Worm (Caenorhabditis elegans) whole organism, L1 larva: ENCODE results near the gene T21E8.5.
A peak's percentile ranks its signal among the peaks of the same experiment; 100 is the strongest.

ENCODE experiments used
- C34B4.2 ChIP-seq: sonication (generic microtip); optimal IDR thresholded peaks from 2 replicates; lab custom pipeline; 2017; ENCODE audit warnings: mild to moderate bottlenecking, missing genetic modification characterization, missing compliant biosample characterization
- Y116A8C.19 ChIP-seq: sonication (generic microtip); optimal IDR thresholded peaks from 2 replicates; lab custom pipeline; 2016; ENCODE audit warnings: missing compliant biosample characterization, missing genetic modification characterization, borderline replicate concordance
- alr-1 ChIP-seq: fragments of 200-800 bp; sonication (Bioruptor generic); optimal IDR thresholded peaks from 2 replicates; lab custom pipeline; 2018; ENCODE audit warnings: borderline replicate concordance, mild to moderate bottlenecking, missing genetic modification characterization, missing compliant biosample characterization
- ama-1 ChIP-seq: fragments of 150-350 bp; optimal IDR thresholded peaks from 2 replicates; lab custom pipeline; 2014
- blmp-1 ChIP-seq: fragments of 150-350 bp; optimal IDR thresholded peaks from 2 replicates; lab custom pipeline; 2014; ENCODE audit warnings: missing biosample characterization, missing genetic modification characterization
- ceh-8 ChIP-seq: fragments of 200-800 bp; sonication (Bioruptor generic); optimal IDR thresholded peaks from 2 replicates; lab custom pipeline; 2018; ENCODE audit warnings: mild to moderate bottlenecking, missing genetic modification characterization, moderate library complexity, missing compliant biosample characterization
- ceh-82 ChIP-seq, 3 experiments: fragments of 150-350 bp in 1 of 3; sonication (generic microtip) in 2 of 3; optimal IDR thresholded peaks; 2 replicates each; lab custom pipeline; 2014 to 2017; ENCODE audit warnings: missing biosample characterization in 3 of 3, missing genetic modification characterization in 3 of 3
- ceh-88 ChIP-seq: fragments of 200-800 bp; sonication (Bioruptor generic); IDR thresholded peaks from 2 replicates; pipeline ENCODE4 v1.3.6; 2022; ENCODE audit warnings: missing genetic modification characterization, missing compliant biosample characterization
- ceh-90 ChIP-seq: sonication (generic microtip); optimal IDR thresholded peaks from 2 replicates; lab custom pipeline; 2016; ENCODE audit warnings: missing genetic modification characterization, missing compliant biosample characterization
- dpl-1 ChIP-seq, 3 experiments: fragments of 150-350 bp in 2 of 3; sonication (generic microtip) in 1 of 3; optimal IDR thresholded peaks; 2 replicates each; lab custom pipeline; 2014 to 2017; ENCODE audit warnings: missing biosample characterization in 3 of 3, missing genetic modification characterization in 3 of 3, missing genetic modification reagents in 3 of 3
- efl-1 ChIP-seq, 4 experiments: fragments of 150-350 bp; optimal IDR thresholded peaks in 3 of 4; peaks in 1 of 4; 1 replicate in 1 of 4; 2 replicates in 3 of 4; lab custom pipeline; 2014; ENCODE audit warnings: missing biosample characterization in 2 of 4, missing genetic modification characterization in 2 of 4, missing genetic modification reagents in 2 of 4
- efl-3 ChIP-seq: fragments of 200-800 bp; sonication (Bioruptor generic); optimal IDR thresholded peaks from 2 replicates; lab custom pipeline; 2018; ENCODE audit warnings: mild to moderate bottlenecking, missing genetic modification characterization, missing compliant biosample characterization
- egl-27 ChIP-seq, 2 experiments: fragments of 150-350 bp in 1 of 2; sonication (generic microtip); optimal IDR thresholded peaks; 3 replicates each; lab custom pipeline; 2017 to 2018; ENCODE audit warnings: missing biosample characterization in 2 of 2, missing genetic modification characterization in 2 of 2, missing genetic modification reagents in 2 of 2
- elt-2 ChIP-seq: sonication (generic microtip); optimal IDR thresholded peaks from 2 replicates; lab custom pipeline; 2016; ENCODE audit warnings: missing genetic modification characterization, mild to moderate bottlenecking, inconsistent platforms, missing compliant biosample characterization, missing genetic modification reagents
- elt-3 ChIP-seq, 6 experiments: fragments of 150-350 bp in 1 of 6; sonication (generic microtip); optimal IDR thresholded peaks; 2 replicates each; lab custom pipeline; 2017 to 2018; ENCODE audit warnings: missing biosample characterization in 6 of 6, missing genetic modification characterization in 6 of 6, inconsistent platforms in 1 of 6
- hlh-4 ChIP-seq: sonication (generic microtip); optimal IDR thresholded peaks from 2 replicates; lab custom pipeline; 2016; ENCODE audit warnings: mild to moderate bottlenecking, missing genetic modification characterization, missing compliant biosample characterization
- irx-1 ChIP-seq: sonication (generic microtip); optimal IDR thresholded peaks from 2 replicates; lab custom pipeline; 2016; ENCODE audit warnings: missing genetic modification characterization, missing compliant biosample characterization
- jun-1 ChIP-seq: fragments of 150-350 bp; optimal IDR thresholded peaks from 2 replicates; lab custom pipeline; 2014; ENCODE audit warnings: missing biosample characterization, missing genetic modification reagents, missing genetic modification characterization
- lin-13 ChIP-seq: fragments of 150-350 bp; optimal IDR thresholded peaks from 2 replicates; lab custom pipeline; 2014; ENCODE audit warnings: missing biosample characterization, missing genetic modification reagents, missing genetic modification characterization
- lin-14 ChIP-seq: fragments of 200-800 bp; sonication (Bioruptor generic); optimal IDR thresholded peaks from 2 replicates; lab custom pipeline; 2018; ENCODE audit warnings: mild to moderate bottlenecking, missing genetic modification characterization, moderate library complexity, missing compliant biosample characterization
- mef-2 ChIP-seq: fragments of 150-350 bp; optimal IDR thresholded peaks from 2 replicates; lab custom pipeline; 2014; ENCODE audit warnings: missing biosample characterization, missing genetic modification characterization
- mep-1 ChIP-seq: fragments of 150-350 bp; optimal IDR thresholded peaks from 2 replicates; lab custom pipeline; 2014; ENCODE audit warnings: missing biosample characterization, missing genetic modification characterization
- nhr-11 ChIP-seq: fragments of 150-350 bp; optimal IDR thresholded peaks from 2 replicates; lab custom pipeline; 2014; ENCODE audit warnings: missing biosample characterization, missing genetic modification characterization
- nhr-19 ChIP-seq: fragments of 200-800 bp; sonication (Bioruptor generic); conservative IDR thresholded peaks from 2 replicates; pipeline ENCODE4 v1.3.6; 2022; ENCODE audit warnings: missing genetic modification characterization, missing compliant biosample characterization
- nhr-20 ChIP-seq: sonication (generic microtip); optimal IDR thresholded peaks from 2 replicates; lab custom pipeline; 2016; ENCODE audit warnings: mild to moderate bottlenecking, missing genetic modification characterization, missing compliant biosample characterization
- nhr-237 ChIP-seq: fragments of 150-350 bp; optimal IDR thresholded peaks from 2 replicates; lab custom pipeline; 2014; ENCODE audit warnings: missing biosample characterization, missing genetic modification characterization
- nhr-71 ChIP-seq: sonication (generic microtip); optimal IDR thresholded peaks from 2 replicates; lab custom pipeline; 2016; ENCODE audit warnings: mild to moderate bottlenecking, missing genetic modification characterization, moderate library complexity, missing compliant biosample characterization
- nhr-85 ChIP-seq: sonication (generic microtip); peaks from one replicate; lab custom pipeline; 2016; ENCODE audit warnings: missing genetic modification characterization, inconsistent platforms, missing compliant biosample characterization
- nhr-90 ChIP-seq: sonication (generic microtip); optimal IDR thresholded peaks from 2 replicates; lab custom pipeline; 2016; ENCODE audit warnings: mild to moderate bottlenecking, missing genetic modification characterization, missing compliant biosample characterization; ENCODE audit not compliant: poor library complexity
- pag-3 ChIP-seq: sonication (generic microtip); optimal IDR thresholded peaks from 2 replicates; lab custom pipeline; 2017; ENCODE audit warnings: missing genetic modification characterization, mild to moderate bottlenecking, missing compliant biosample characterization, antibody characterized with exemption, borderline replicate concordance; ENCODE audit not compliant: insufficient read depth
- skn-1 ChIP-seq: fragments of 150-350 bp; optimal IDR thresholded peaks from 2 replicates; lab custom pipeline; 2014; ENCODE audit warnings: missing biosample characterization, missing genetic modification characterization
- snu-23 ChIP-seq: sonication (generic microtip); optimal IDR thresholded peaks from 2 replicates; lab custom pipeline; 2016; ENCODE audit warnings: missing genetic modification characterization, missing compliant biosample characterization
- sptf-1 ChIP-seq: fragments of 150-350 bp; optimal IDR thresholded peaks from 2 replicates; lab custom pipeline; 2014; ENCODE audit warnings: missing biosample characterization, missing genetic modification characterization
- swsn-7 ChIP-seq: sonication (generic microtip); optimal IDR thresholded peaks from 2 replicates; lab custom pipeline; 2016; ENCODE audit warnings: missing genetic modification characterization, missing compliant biosample characterization
- tbx-2 ChIP-seq: sonication (generic microtip); optimal IDR thresholded peaks from 2 replicates; lab custom pipeline; 2016; ENCODE audit warnings: missing genetic modification characterization, missing compliant biosample characterization
- tlp-1 ChIP-seq: fragments of 150-350 bp; optimal IDR thresholded peaks from 2 replicates; lab custom pipeline; 2014; ENCODE audit warnings: missing biosample characterization, missing genetic modification characterization
- unc-130 ChIP-seq: fragments of 150-350 bp; optimal IDR thresholded peaks from 2 replicates; lab custom pipeline; 2017; ENCODE audit warnings: missing biosample characterization, missing genetic modification characterization, inconsistent platforms
- unc-62 ChIP-seq: fragments of 150-350 bp; optimal IDR thresholded peaks from 2 replicates; lab custom pipeline; 2014; ENCODE audit warnings: missing biosample characterization, missing genetic modification reagents, missing genetic modification characterization
- zip-4 ChIP-seq: fragments of 200-800 bp; sonication (Bioruptor generic); optimal IDR thresholded peaks from 2 replicates; lab custom pipeline; 2018; ENCODE audit warnings: mild to moderate bottlenecking, missing genetic modification characterization, moderate library complexity, missing compliant biosample characterization
- ztf-11 ChIP-seq, 2 experiments: sonication (generic microtip); optimal IDR thresholded peaks; 2 replicates each; lab custom pipeline; 2016 to 2017; ENCODE audit warnings: missing genetic modification characterization in 2 of 2, missing biosample characterization in 1 of 2, missing compliant biosample characterization in 1 of 2

The T21E8.5 gene

ce11 chrX:10859211-10859610 lies 26.8 kb upstream of the T21E8.5 start, which contains the start of gene pgp-5:
pgp-5 (minus strand) TSS chrX:10859297.
- TF ChIP-seq nhr-71 (tag; lab: Kevin White, UChicago), result no peak
- no peak for TF ChIP-seq nhr-85 (tag; lab: Kevin White, UChicago)
- no peak for TF ChIP-seq elt-3 (tag; optimal IDR thresholded peaks at IDR 0.05; lab: Kevin White, UChicago)
- no peak for TF ChIP-seq tbx-2 (tag; lab: Kevin White, UChicago)
- TF ChIP-seq nhr-20 (tag; lab: Kevin White, UChicago), result no peak
- TF ChIP-seq swsn-7 (tag; lab: Kevin White, UChicago), result no peak
- no peak for TF ChIP-seq egl-27 (tag; optimal IDR thresholded peaks at IDR 0.05; lab: Kevin White, UChicago)
- no peak for TF ChIP-seq snu-23
- no peak for TF ChIP-seq nhr-90 (tag; lab: Kevin White, UChicago)
- no peak for TF ChIP-seq unc-62
- TF ChIP-seq mef-2 (tag; lab: Kevin White, UChicago), result no peak
- no peak for TF ChIP-seq ceh-88 (GFP tag; lab: Robert Waterston, UW)
- TF ChIP-seq nhr-237, result no peak
- TF ChIP-seq lin-14, result no peak

- no peak for TF ChIP-seq irx-1
- TF ChIP-seq tlp-1, result no peak
- TF ChIP-seq pag-3 (tag; lab: Kevin White, UChicago), result no peak
- TF ChIP-seq Y116A8C.19 (tag; lab: Kevin White, UChicago), result no peak
- TF ChIP-seq mep-1, result no peak
- TF ChIP-seq efl-1 (optimal IDR thresholded peaks at IDR 0.05; lab: Kevin White, UChicago), result no peak
- no peak for TF ChIP-seq efl-1 (GFP tag; optimal IDR thresholded peaks at IDR 0.05 in 1 of 2; lab: Kevin White, UChicago)
- no peak for TF ChIP-seq blmp-1
- no peak for TF ChIP-seq hlh-4 (tag; lab: Kevin White, UChicago)
- no peak for TF ChIP-seq nhr-19
- no peak for TF ChIP-seq ceh-8 (GFP tag; lab: Kevin White, UChicago)
- no peak for TF ChIP-seq C34B4.2 (tag; lab: Kevin White, UChicago)
- no peak for TF ChIP-seq nhr-11 (tag; lab: Kevin White, UChicago)
- no peak for TF ChIP-seq ceh-90 (tag; lab: Kevin White, UChicago)
- no peak for TF ChIP-seq nhr-71 (tag; lab: Kevin White, UChicago)
- no peak for TF ChIP-seq unc-130 (tag; lab: Kevin White, UChicago)
- no peak for TF ChIP-seq ama-1 (lab: Kevin White, UChicago)
- no peak for TF ChIP-seq efl-3 (GFP tag; lab: Kevin White, UChicago)
- no peak for TF ChIP-seq ceh-82 (tag; optimal IDR thresholded peaks at IDR 0.05; lab: Kevin White, UChicago)
- TF ChIP-seq lin-13 (GFP tag; lab: Kevin White, UChicago), result no peak
- no peak for TF ChIP-seq zip-4 (GFP tag; lab: Kevin White, UChicago)
These were observed 26.4 kb upstream of the T21E8.5 start for ce11 chrX:10859622-10860021.

DNA sequence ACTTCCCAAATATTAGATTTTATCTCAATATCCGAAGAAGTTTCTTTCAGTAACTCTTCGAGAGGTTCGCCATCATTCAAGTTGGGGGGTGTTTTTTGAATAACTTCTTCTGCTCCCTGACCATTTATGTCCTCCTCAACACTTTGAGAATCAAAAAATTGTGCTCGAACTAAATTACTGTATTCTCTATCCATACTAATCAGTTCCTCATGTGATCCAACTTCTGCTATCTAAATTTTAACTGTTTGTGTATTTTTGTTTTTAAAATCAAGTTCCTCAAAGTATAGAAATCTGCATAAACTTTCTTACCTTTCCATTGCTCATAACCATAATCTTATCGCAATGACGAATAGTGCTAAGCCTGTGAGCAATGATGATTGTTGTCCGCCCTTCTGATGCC lies 24.3 kb upstream of the T21E8.5 start:
- TF ChIP-seq alr-1 (no peak), efl-1 (optimal IDR thresholded peaks at IDR 0.05; lab: Kevin White, UChicago) (no peak), efl-1 (GFP tag; optimal IDR thresholded peaks at IDR 0.05 in 1 of 2; lab: Kevin White, UChicago) (peak in 1 of 2 experiments; percentile 33)

DNA sequence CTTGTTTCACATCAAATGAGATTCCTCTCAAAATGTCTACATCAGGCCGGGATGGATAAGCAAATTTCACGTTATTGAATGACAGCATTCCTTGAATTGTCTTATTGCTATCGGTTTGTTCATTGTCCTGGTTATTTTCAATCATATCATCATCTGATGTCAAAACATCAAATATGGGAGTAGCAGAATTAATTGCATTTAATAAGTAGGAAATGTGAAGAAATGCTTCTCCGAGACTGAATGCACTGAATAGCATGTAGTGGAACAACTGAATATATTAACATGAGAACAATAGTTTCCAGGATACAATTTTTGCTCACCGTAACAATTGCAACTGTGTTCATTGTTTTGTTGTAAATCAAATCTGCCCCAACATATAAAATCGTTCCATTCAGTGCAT lies 23.4 kb upstream of the T21E8.5 start:
- TF ChIP-seq swsn-7 (tag; lab: Kevin White, UChicago) (no peak), lin-14 (no peak), skn-1 (no peak), tbx-2 (tag; lab: Kevin White, UChicago) (no peak), elt-2 (tag; lab: Kevin White, UChicago) (no peak), ztf-11 (tag; optimal IDR thresholded peaks at IDR 0.05; lab: Kevin White, UChicago) (no peak), nhr-71 (tag; lab: Kevin White, UChicago) (no peak), snu-23 (no peak), dpl-1 (GFP tag; optimal IDR thresholded peaks at IDR 0.05; lab: Kevin White, UChicago) (no peak), jun-1 (tag; lab: Kevin White, UChicago) (no peak), sptf-1 (tag; lab: Kevin White, UChicago) (no peak), ceh-90 (tag; lab: Kevin White, UChicago) (no peak)
- TF ChIP-seq, all 84 proteins: peak for 0
